Worm (Caenorhabditis elegans) whole organism, late embryonic: ENCODE measurements around the gene rab-6.1.
"Not testable (repeated sequence)": the region's sequence is repeated elsewhere in the genome, so short reads cannot be mapped to it uniquely, and the experiment has no call there.

Experiments used
- dve-1 ChIP-seq: sonication (generic microtip); optimal IDR thresholded peaks from 2 replicates; lab custom pipeline; 2017; ENCODE audit warnings: antibody characterized with exemption, mild to moderate bottlenecking, missing genetic modification characterization, missing compliant biosample characterization
- ets-4 ChIP-seq: sonication (generic microtip); optimal IDR thresholded peaks from 2 replicates; lab custom pipeline; 2016; ENCODE audit warnings: missing genetic modification characterization, missing compliant biosample characterization
- mec-3 ChIP-seq: sonication (generic microtip); optimal IDR thresholded peaks from 2 replicates; lab custom pipeline; 2016; ENCODE audit warnings: borderline replicate concordance, missing genetic modification characterization, missing compliant biosample characterization
- odd-2 ChIP-seq: sonication (generic microtip); optimal IDR thresholded peaks from 2 replicates; lab custom pipeline; 2017; ENCODE audit warnings: antibody characterized with exemption, mild to moderate bottlenecking, missing genetic modification characterization, missing compliant biosample characterization
- pqm-1 ChIP-seq: sonication (generic microtip); optimal IDR thresholded peaks from 2 replicates; lab custom pipeline; 2016; ENCODE audit warnings: missing genetic modification characterization, missing compliant biosample characterization
- unc-42 ChIP-seq: sonication (generic microtip); optimal IDR thresholded peaks from 2 replicates; lab custom pipeline; 2016; ENCODE audit warnings: missing genotype, missing genetic modification characterization, missing compliant biosample characterization

DNA sequence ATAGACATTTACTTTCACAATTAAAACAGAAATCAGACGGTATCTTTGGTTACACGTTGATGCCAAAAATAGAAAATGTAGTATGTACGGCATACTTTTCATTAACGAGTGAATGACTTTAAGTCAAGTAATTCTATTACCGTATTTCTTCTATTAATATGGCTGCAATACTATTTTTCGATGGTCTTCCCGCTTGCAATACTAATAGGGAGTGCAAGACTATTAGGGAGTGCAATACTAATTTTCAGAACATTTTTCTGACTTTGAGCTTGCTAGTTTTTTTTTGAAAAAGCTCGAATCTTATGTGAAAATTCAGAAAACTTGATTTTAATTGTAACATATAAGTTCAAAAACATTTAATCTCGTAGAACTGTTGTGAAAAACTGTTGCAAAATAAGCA, 16.0 kb downstream of the rab-6.1 start, which contains the start of gene R08D7.7:
- not testable (repeated sequence) for TF ChIP-seq odd-2, unc-42, dve-1, ets-4, mec-3, pqm-1 (tag; lab: Kevin White, UChicago)
